Worm (Caenorhabditis elegans): ENCODE measurements around the gene acdh-2.
"Not testable (repeated sequence)": the region's sequence is repeated elsewhere in the genome, so short reads cannot be mapped to it uniquely, and the experiment has no call there.

- not testable (repeated sequence) for TF ChIP-seq tab-1 (GFP tag; IDR thresholded peaks at IDR 0.05); cog-1 (tag; optimal IDR thresholded peaks at IDR 0.05); ref-1 (GFP tag; conservative IDR thresholded peaks at IDR 0.05); ztf-23 (GFP tag; IDR thresholded peaks at IDR 0.05); flt-1 (GFP tag; IDR thresholded peaks at IDR 0.05); ztf-29 (GFP tag; IDR thresholded peaks at IDR 0.05); klf-2 (GFP tag; conservative IDR thresholded peaks at IDR 0.05); med-1 (GFP tag; optimal IDR thresholded peaks at IDR 0.05; ENCODE audit: insufficient read depth)
Observed at ce11 chrII:5540113-5540512, 7.2 kb downstream of the acdh-2 start, which contains the start of gene hlh-27.
